Fruit fly (Drosophila melanogaster): ENCODE measurements around the gene CG43083.

The CG43083 gene

dm6 chr3L:15670455-15670854, 22.1 kb downstream of the CG43083 start (continued):
- TF ChIP-seq CG9139 (GFP tag; optimal IDR thresholded peaks at IDR 0.05) (no peak), Eip78C (GFP tag) (peak; percentile 48), Sox15 (GFP tag; optimal IDR thresholded peaks at IDR 0.05) (no peak), CG7368 (GFP tag; optimal IDR thresholded peaks at IDR 0.05) (no peak), CG32006 (GFP tag; optimal IDR thresholded peaks at IDR 0.05) (no peak), CG8632 (GFP tag; optimal IDR thresholded peaks at IDR 0.05) (no peak), CG6276 (GFP tag; optimal IDR thresholded peaks at IDR 0.05) (no peak)

dm6 chr3L:15672800-15673199, 24.4 kb downstream of the CG43083 start:
- peak; percentile 6 for TF ChIP-seq acj6 (GFP tag; optimal IDR thresholded peaks at IDR 0.05)
- TF ChIP-seq CG11762 (GFP tag; optimal IDR thresholded peaks at IDR 0.05; ENCODE audit: insufficient read depth) = no peak
- TF ChIP-seq pdm3 (GFP tag; optimal IDR thresholded peaks at IDR 0.05) = no peak
- TF ChIP-seq Hr38 (GFP tag; optimal IDR thresholded peaks at IDR 0.05) = no peak
- no peak for TF ChIP-seq CG6792 (GFP tag; optimal IDR thresholded peaks at IDR 0.05)
- TF ChIP-seq Eip78C (GFP tag) = peak; percentile 43
- peak; percentile 4 for TF ChIP-seq esn (GFP tag; optimal IDR thresholded peaks at IDR 0.05)

- TF ChIP-seq Eip78C (GFP tag) = peak; percentile 62
- no peak for TF ChIP-seq pdm3 (GFP tag; optimal IDR thresholded peaks at IDR 0.05)
- no peak for TF ChIP-seq CG9139 (GFP tag; optimal IDR thresholded peaks at IDR 0.05)
- TF ChIP-seq Sox102F (GFP tag; optimal IDR thresholded peaks at IDR 0.05) = no peak
- no peak for TF ChIP-seq Ets21C (GFP tag; optimal IDR thresholded peaks at IDR 0.05)
- no peak for TF ChIP-seq CG11762 (GFP tag; optimal IDR thresholded peaks at IDR 0.05; ENCODE audit: insufficient read depth)
- TF ChIP-seq CG15336 (GFP tag; IDR thresholded peaks at IDR 0.05) = no peak
- no peak for TF ChIP-seq CG11294 (GFP tag; IDR thresholded peaks at IDR 0.05)
- 0 out of 3 replicates have a peak, but pooled peaks have one; percentile 44 for TF ChIP-seq CG6163 (GFP tag; IDR thresholded peaks at IDR 0.05)
- no peak for TF ChIP-seq CG3032 (tag; optimal IDR thresholded peaks at IDR 0.05)
- TF ChIP-seq achi (GFP tag; optimal IDR thresholded peaks at IDR 0.05) = peak; percentile 11
- TF ChIP-seq CG11902 (GFP tag; optimal IDR thresholded peaks at IDR 0.05) = no peak
- peak; percentile 4 for TF ChIP-seq CG10669 (GFP tag; optimal IDR thresholded peaks at IDR 0.05)
- peak; percentile 21 for TF ChIP-seq CG10631 (GFP tag; optimal IDR thresholded peaks at IDR 0.05)
- TF ChIP-seq CG7368 (GFP tag; optimal IDR thresholded peaks at IDR 0.05) = no peak
- no peak for TF ChIP-seq Eip93F (GFP tag; optimal IDR thresholded peaks at IDR 0.05)
- TF ChIP-seq CG3919 (GFP tag; optimal IDR thresholded peaks at IDR 0.05) = peak; percentile 20
- TF ChIP-seq vri (GFP tag; optimal IDR thresholded peaks at IDR 0.05) = no peak
- peak; percentile 16 for TF ChIP-seq net (GFP tag; optimal IDR thresholded peaks at IDR 0.05)
- TF ChIP-seq dsx (GFP tag; optimal IDR thresholded peaks at IDR 0.05; ENCODE audit: poor library complexity, severe bottlenecking) = peak; percentile 62
- TF ChIP-seq Smox (GFP tag; optimal IDR thresholded peaks at IDR 0.05) = no peak
- TF ChIP-seq Hr4 (GFP tag; optimal IDR thresholded peaks at IDR 0.05) = peak; percentile 35
- no peak for TF ChIP-seq CG6808 (GFP tag; optimal IDR thresholded peaks at IDR 0.05)
- 0 out of 3 replicates have a peak, but pooled peaks have one; percentile 30 for TF ChIP-seq CG8119 (GFP tag; IDR thresholded peaks at IDR 0.05)
- no peak for TF ChIP-seq CG6854 (GFP tag; optimal IDR thresholded peaks at IDR 0.05)
- TF ChIP-seq CG31627 (GFP tag; optimal IDR thresholded peaks at IDR 0.05) = no peak
- TF ChIP-seq CG32006 (GFP tag; optimal IDR thresholded peaks at IDR 0.05) = peak; percentile 49
- TF ChIP-seq lz (GFP tag; optimal IDR thresholded peaks at IDR 0.05) = no peak
- no peak for TF ChIP-seq OdsH (GFP tag; optimal IDR thresholded peaks at IDR 0.05)
- TF ChIP-seq Ets96B (tag; optimal IDR thresholded peaks at IDR 0.05) = no peak
Measured at dm6 chr3L:15675111-15675510, 26.7 kb downstream of the CG43083 start.

- TF ChIP-seq OdsH (GFP tag; optimal IDR thresholded peaks at IDR 0.05) = no peak
- peak; percentile 9 for TF ChIP-seq CG10631 (GFP tag; optimal IDR thresholded peaks at IDR 0.05)
- peak; percentile 15 for TF ChIP-seq Ets96B (tag; optimal IDR thresholded peaks at IDR 0.05)
- peak; percentile 49 for TF ChIP-seq Eip78C (GFP tag)
Measured at dm6 chr3L:15677662-15678061, 29.3 kb downstream of the CG43083 start.
